Worm (Caenorhabditis elegans) whole organism, young adult: ENCODE results near the gene zzz-1.

ENCODE experiments used
- B0019.2 ChIP-seq: fragments of 200-800 bp; sonication (Bioruptor generic); conservative IDR thresholded peaks from 2 replicates; pipeline ENCODE4 v1.3.6; 2022; ENCODE audit warnings: missing genetic modification reagents, missing genetic modification characterization, missing compliant biosample characterization
- B0336.3 ChIP-seq: fragments of 200-800 bp; sonication (Bioruptor generic); IDR thresholded peaks from 2 replicates; pipeline ENCODE4 v1.3.6; 2022; ENCODE audit warnings: missing genetic modification characterization, missing compliant biosample characterization
- C17E4.6 ChIP-seq: fragments of 200-800 bp; sonication (Bioruptor generic); IDR thresholded peaks from 2 replicates; pipeline ENCODE4 v1.3.6; 2022; ENCODE audit warnings: missing genetic modification reagents, missing genetic modification characterization, missing compliant biosample characterization
- F10E7.11 ChIP-seq: sonication (generic microtip); optimal IDR thresholded peaks from 2 replicates; lab custom pipeline; 2017; ENCODE audit warnings: mild to moderate bottlenecking, missing genetic modification characterization, moderate library complexity, missing compliant biosample characterization
- F39B2.1 ChIP-seq: fragments of 200-800 bp; sonication (Bioruptor generic); IDR thresholded peaks from 2 replicates; pipeline ENCODE4 v1.3.6; 2022; ENCODE audit warnings: missing genetic modification reagents, missing genetic modification characterization, missing compliant biosample characterization
- F57C9.4 ChIP-seq: sonication (generic microtip); optimal IDR thresholded peaks from 2 replicates; lab custom pipeline; 2017; ENCODE audit warnings: mild to moderate bottlenecking, missing genetic modification characterization, missing compliant biosample characterization
- K11D2.4 ChIP-seq: fragments of 200-800 bp; sonication (Bioruptor generic); IDR thresholded peaks from 2 replicates; pipeline ENCODE4 v1.3.6; 2022; ENCODE audit warnings: missing genetic modification reagents, missing genetic modification characterization, missing compliant biosample characterization
- ZK185.1 ChIP-seq: sonication (generic microtip); optimal IDR thresholded peaks from 2 replicates; lab custom pipeline; 2016; ENCODE audit warnings: mild to moderate bottlenecking, missing genetic modification characterization, missing compliant biosample characterization; ENCODE audit not compliant: poor library complexity, severe bottlenecking
- ama-1 ChIP-seq, 3 experiments: fragments of 150-350 bp in 1 of 3; sonication (generic microtip) in 2 of 3; optimal IDR thresholded peaks; 2 replicates each; lab custom pipeline; 2014 to 2018; ENCODE audit warnings: missing biosample characterization in 2 of 3, missing genetic modification characterization in 2 of 3, missing genetic modification reagents in 2 of 3
- aptf-3 ChIP-seq: fragments of 200-800 bp; sonication (Bioruptor generic); IDR thresholded peaks from 2 replicates; pipeline ENCODE4 v1.3.6; 2022; ENCODE audit warnings: missing genetic modification characterization, missing compliant biosample characterization
- athp-1 ChIP-seq: sonication (generic microtip); optimal IDR thresholded peaks from 2 replicates; lab custom pipeline; 2017; ENCODE audit warnings: mild to moderate bottlenecking, missing genetic modification characterization, missing compliant biosample characterization
- attf-3 ChIP-seq: fragments of 200-800 bp; sonication (Bioruptor generic); conservative IDR thresholded peaks from 2 replicates; pipeline ENCODE4 v1.3.6; 2022; ENCODE audit warnings: missing genetic modification reagents, missing genetic modification characterization, missing compliant biosample characterization
- attf-6 ChIP-seq: fragments of 200-800 bp; sonication (Bioruptor generic); IDR thresholded peaks from 2 replicates; pipeline ENCODE4 v1.3.6; 2022; ENCODE audit warnings: missing genetic modification reagents, missing genetic modification characterization, missing compliant biosample characterization
- cebp-1 ChIP-seq, 2 experiments: fragments of 200-800 bp in 1 of 2; sonication (Bioruptor generic) in 1 of 2; sonication (generic microtip) in 1 of 2; IDR thresholded peaks in 1 of 2; optimal IDR thresholded peaks in 1 of 2; 2 replicates each; pipeline versions ENCODE4 v1.3.6 to Lab custom; 2017 to 2022; ENCODE audit warnings: missing compliant biosample characterization in 2 of 2, missing genetic modification characterization in 2 of 2, mild to moderate bottlenecking in 1 of 2, missing genetic modification reagents in 1 of 2, moderate library complexity in 1 of 2
- ceh-100 ChIP-seq: fragments of 200-800 bp; sonication (Bioruptor generic); IDR thresholded peaks from 2 replicates; pipeline ENCODE4 v1.3.6; 2022; ENCODE audit warnings: missing genetic modification reagents, missing genetic modification characterization, missing compliant biosample characterization
- ceh-58 ChIP-seq: fragments of 200-800 bp; sonication (Bioruptor generic); IDR thresholded peaks from 2 replicates; pipeline ENCODE4 v1.3.6; 2022; ENCODE audit warnings: missing genetic modification characterization, missing compliant biosample characterization
- chd-7 ChIP-seq: sonication (generic microtip); optimal IDR thresholded peaks from 2 replicates; lab custom pipeline; 2016; ENCODE audit warnings: mild to moderate bottlenecking, missing genetic modification characterization, moderate library complexity, missing compliant biosample characterization
- die-1 ChIP-seq: sonication (generic microtip); optimal IDR thresholded peaks from 2 replicates; lab custom pipeline; 2016; ENCODE audit warnings: missing genotype, mild to moderate bottlenecking, missing genetic modification characterization, missing compliant biosample characterization
- dox-1 ChIP-seq: fragments of 200-800 bp; sonication (Bioruptor generic); IDR thresholded peaks from 2 replicates; pipeline ENCODE4 v1.3.6; 2022; ENCODE audit warnings: missing genetic modification reagents, missing genetic modification characterization, missing compliant biosample characterization
- dpff-1 ChIP-seq: sonication (generic microtip); optimal IDR thresholded peaks from 2 replicates; lab custom pipeline; 2017; ENCODE audit warnings: mild to moderate bottlenecking, missing genetic modification characterization, missing compliant biosample characterization
- ekl-4 ChIP-seq: fragments of 200-800 bp; sonication (Bioruptor generic); IDR thresholded peaks from 2 replicates; pipeline ENCODE4 v1.3.6; 2022; ENCODE audit warnings: missing genetic modification reagents, missing genetic modification characterization, missing compliant biosample characterization
- ets-4 ChIP-seq: fragments of 200-800 bp; sonication (Bioruptor generic); optimal IDR thresholded peaks from 2 replicates; lab custom pipeline; 2018; ENCODE audit warnings: mild to moderate bottlenecking, missing genetic modification characterization, missing compliant biosample characterization
- fkh-3 ChIP-seq: sonication (generic microtip); optimal IDR thresholded peaks from 2 replicates; lab custom pipeline; 2016; ENCODE audit warnings: mild to moderate bottlenecking, missing genetic modification characterization, missing compliant biosample characterization
- hlh-12 ChIP-seq: sonication (generic microtip); optimal IDR thresholded peaks from 2 replicates; lab custom pipeline; 2016; ENCODE audit warnings: missing genetic modification characterization, missing compliant biosample characterization
- hmg-1.2 ChIP-seq: fragments of 200-800 bp; sonication (Bioruptor generic); IDR thresholded peaks from 2 replicates; pipeline ENCODE4 v1.3.6; 2022; ENCODE audit warnings: missing genetic modification reagents, missing genetic modification characterization, missing compliant biosample characterization
- hsf-1 ChIP-seq: fragments of 200-800 bp; sonication (Bioruptor generic); IDR thresholded peaks from 2 replicates; pipeline ENCODE4 v1.3.6; 2022; ENCODE audit warnings: missing genetic modification reagents, missing genetic modification characterization, missing compliant biosample characterization
- let-607 ChIP-seq, 2 experiments: fragments of 200-800 bp in 1 of 2; sonication (Bioruptor generic) in 1 of 2; sonication (generic microtip) in 1 of 2; optimal IDR thresholded peaks; 2 replicates each; lab custom pipeline; 2016 to 2018; ENCODE audit warnings: mild to moderate bottlenecking in 2 of 2, missing compliant biosample characterization in 2 of 2, missing genetic modification characterization in 2 of 2, moderate library complexity in 2 of 2, missing genotype in 1 of 2
- lin-40 ChIP-seq: sonication (generic microtip); optimal IDR thresholded peaks from 2 replicates; lab custom pipeline; 2016; ENCODE audit warnings: missing genetic modification characterization, mild to moderate bottlenecking, missing compliant biosample characterization, missing genotype, missing genetic modification reagents
- lin-54 ChIP-seq: fragments of 200-800 bp; sonication (Bioruptor generic); optimal IDR thresholded peaks from 2 replicates; lab custom pipeline; 2018; ENCODE audit warnings: mild to moderate bottlenecking, missing genetic modification characterization, missing compliant biosample characterization
- lsl-1 ChIP-seq: fragments of 200-800 bp; sonication (Bioruptor generic); optimal IDR thresholded peaks from 2 replicates; lab custom pipeline; 2018; ENCODE audit warnings: mild to moderate bottlenecking, missing genetic modification characterization, moderate library complexity, missing compliant biosample characterization
- madf-8 ChIP-seq: fragments of 200-800 bp; sonication (Bioruptor generic); conservative IDR thresholded peaks from 2 replicates; pipeline ENCODE4 v1.3.6; 2022; ENCODE audit warnings: missing genetic modification reagents, missing genetic modification characterization, missing compliant biosample characterization
- mcd-1 ChIP-seq: fragments of 200-800 bp; sonication (Bioruptor generic); IDR thresholded peaks from 2 replicates; pipeline ENCODE4 v1.3.6; 2022; ENCODE audit warnings: missing genetic modification reagents, missing genetic modification characterization, missing compliant biosample characterization
- mxl-1 ChIP-seq: sonication (generic microtip); optimal IDR thresholded peaks from 2 replicates; lab custom pipeline; 2016; ENCODE audit warnings: missing genetic modification characterization, missing compliant biosample characterization
- nfya-1 ChIP-seq: sonication (generic microtip); optimal IDR thresholded peaks from 2 replicates; lab custom pipeline; 2017; ENCODE audit warnings: antibody characterized with exemption, missing compliant biosample characterization, missing genetic modification characterization, borderline replicate concordance; ENCODE audit not compliant: insufficient read depth
- nhr-27 ChIP-seq: fragments of 200-800 bp; sonication (Bioruptor generic); optimal IDR thresholded peaks from 2 replicates; lab custom pipeline; 2018; ENCODE audit warnings: mild to moderate bottlenecking, missing genetic modification characterization, moderate library complexity, missing compliant biosample characterization
- nhr-80 ChIP-seq: sonication (generic microtip); optimal IDR thresholded peaks from 2 replicates; lab custom pipeline; 2016; ENCODE audit warnings: missing genetic modification characterization, missing compliant biosample characterization
- rec-8 ChIP-seq, 2 experiments: sonication (generic microtip); optimal IDR thresholded peaks; 2 replicates each; lab custom pipeline; 2016; ENCODE audit warnings: mild to moderate bottlenecking in 2 of 2, missing genetic modification characterization in 2 of 2, missing genetic modification reagents in 2 of 2, missing genotype in 2 of 2, missing biosample characterization in 1 of 2, missing compliant biosample characterization in 1 of 2, moderate library complexity in 1 of 2
- repo-1 ChIP-seq: sonication (generic microtip); optimal IDR thresholded peaks from 2 replicates; lab custom pipeline; 2017; ENCODE audit warnings: mild to moderate bottlenecking, missing genetic modification characterization, missing compliant biosample characterization
- snpc-4 ChIP-seq, 5 experiments: fragments of 150-350 bp in 1 of 5; sonication (generic microtip) in 4 of 5; optimal IDR thresholded peaks; 2 replicates each; lab custom pipeline; 2014 to 2018; ENCODE audit warnings: missing genetic modification characterization in 5 of 5, missing biosample characterization in 3 of 5, antibody characterized with exemption in 2 of 5, mild to moderate bottlenecking in 2 of 5, missing compliant biosample characterization in 2 of 5, missing genotype in 2 of 5, moderate library complexity in 2 of 5, missing genetic modification reagents in 1 of 5
- tbp1 ChIP-seq: fragments of 200-800 bp; sonication (Bioruptor generic); optimal IDR thresholded peaks from 2 replicates; lab custom pipeline; 2018; ENCODE audit warnings: mild to moderate bottlenecking, missing genetic modification characterization, missing compliant biosample characterization
- tbx-9 ChIP-seq: sonication (generic microtip); optimal IDR thresholded peaks from 2 replicates; lab custom pipeline; 2016; ENCODE audit warnings: borderline replicate concordance, missing genetic modification characterization, inconsistent platforms, missing compliant biosample characterization
- tlf-1 ChIP-seq: fragments of 200-800 bp; sonication (Bioruptor generic); optimal IDR thresholded peaks from 2 replicates; lab custom pipeline; 2018; ENCODE audit warnings: mild to moderate bottlenecking, missing genetic modification characterization, missing compliant biosample characterization
- ztf-18 ChIP-seq: sonication (generic microtip); optimal IDR thresholded peaks from 2 replicates; lab custom pipeline; 2016; ENCODE audit warnings: missing genotype, mild to moderate bottlenecking, missing genetic modification characterization, missing compliant biosample characterization
- ztf-25 ChIP-seq: fragments of 200-800 bp; sonication (Bioruptor generic); IDR thresholded peaks from 2 replicates; pipeline ENCODE4 v1.3.6; 2022; ENCODE audit warnings: missing genetic modification reagents, missing genetic modification characterization, missing compliant biosample characterization
- ztf-6 ChIP-seq: fragments of 200-800 bp; sonication (Bioruptor generic); IDR thresholded peaks from 2 replicates; pipeline ENCODE4 v1.3.6; 2022; ENCODE audit warnings: missing genetic modification reagents, missing genetic modification characterization, missing compliant biosample characterization

zzz-1 gene

DNA sequence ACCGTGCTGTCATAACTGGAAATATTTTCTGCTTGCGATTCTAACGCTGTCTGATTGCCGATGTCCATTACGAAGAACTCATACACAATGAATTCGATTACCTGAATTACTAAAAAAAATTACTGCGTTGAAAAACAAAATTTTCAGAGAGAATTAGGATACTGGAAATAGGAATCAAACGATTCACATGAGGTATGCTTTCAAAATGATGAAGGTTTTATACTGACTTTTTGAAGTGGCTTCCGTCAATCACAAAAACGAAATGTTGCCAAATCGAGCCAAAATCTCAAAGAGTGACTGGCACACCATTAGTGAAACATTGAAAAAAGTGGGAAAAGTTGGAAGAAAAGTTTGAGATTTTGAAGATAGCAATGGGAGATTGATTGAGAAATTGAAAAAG, at the start of gene zzz-1:
zzz-1 (minus strand) TSS at position 101 of the 400 bp plus-strand sequence.
- TF ChIP-seq nhr-27 (tag; lab: Kevin White, UChicago) (no peak), mxl-1 (tag; lab: Kevin White, UChicago) (no peak), let-607 (tag; optimal IDR thresholded peaks at IDR 0.05; lab: Kevin White, UChicago) (no peak), hlh-12 (tag; lab: Kevin White, UChicago) (no peak), fkh-3 (tag; lab: Kevin White, UChicago) (no peak), tlf-1 (GFP tag; lab: Kevin White, UChicago) (no peak), F39B2.1 (GFP tag; lab: Robert Waterston, UW) (no peak), tbp1 (GFP tag; lab: Kevin White, UChicago) (no peak), die-1 (tag; lab: Kevin White, UChicago) (no peak), lsl-1 (no peak), K11D2.4 (GFP tag; lab: Robert Waterston, UW) (no peak), attf-3 (GFP tag; lab: Robert Waterston, UW) (no peak), nhr-80 (no peak), C17E4.6 (GFP tag; lab: Robert Waterston, UW) (no peak), madf-8 (no peak), B0019.2 (no peak), dox-1 (GFP tag; lab: Robert Waterston, UW) (no peak), ceh-100 (GFP tag; lab: Robert Waterston, UW) (no peak), ztf-18 (no peak), ztf-6 (no peak)

DNA sequence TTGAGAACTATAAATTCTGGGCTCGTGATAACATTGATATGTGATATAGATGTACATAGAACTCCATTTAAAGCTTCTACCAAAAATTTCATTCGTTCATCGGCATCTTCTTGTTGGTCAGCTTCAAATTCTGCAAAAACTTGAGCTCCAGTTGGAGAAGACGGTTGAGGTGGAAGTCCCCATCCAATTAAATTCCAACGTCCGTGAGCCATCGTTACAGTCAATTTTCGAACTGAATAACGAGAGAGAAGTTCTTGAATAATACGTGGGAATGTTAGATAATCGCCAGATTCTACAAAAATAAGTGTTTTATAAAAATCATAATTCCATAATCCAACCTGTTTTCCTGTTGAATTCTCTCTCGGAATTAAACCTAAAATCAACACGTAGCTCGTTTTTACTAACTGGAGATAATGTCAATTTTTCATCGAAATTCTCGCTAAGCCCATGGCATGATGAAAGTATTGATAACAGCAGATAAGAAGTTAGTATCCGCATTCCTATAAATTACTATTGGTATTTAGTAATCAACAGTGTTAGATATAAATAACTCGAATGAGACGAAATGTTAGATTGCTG, 49.4 kb upstream of the zzz-1 start, which contains the start of gene pigt-1:
pigt-1 (minus strand) TSS at position 500 of the 579 bp plus-strand sequence.
- TF ChIP-seq hmg-1.2 (GFP tag; lab: Robert Waterston, UW) (0 out of 2 replicates have a peak, but pooled peaks have one; percentile 10), F10E7.11 (tag; lab: Kevin White, UChicago) (no peak), hsf-1 (GFP tag; lab: Robert Waterston, UW) (0 out of 2 replicates have a peak, but pooled peaks have one; percentile 14), rec-8 (tag; optimal IDR thresholded peaks at IDR 0.05; lab: Kevin White, UChicago) (no peak), chd-7 (peak; percentile 23), ztf-25 (GFP tag; lab: Robert Waterston, UW) (no peak), athp-1 (peak; percentile 9), ceh-58 (GFP tag; lab: Robert Waterston, UW) (no peak), tbp1 (GFP tag; lab: Kevin White, UChicago) (no peak), attf-6 (GFP tag; lab: Robert Waterston, UW) (no peak), repo-1 (peak; percentile 60), B0336.3 (GFP tag; lab: Robert Waterston, UW) (peak; percentile 66; the same call in 1 of the 2 replicates), F57C9.4 (no peak), dpff-1 (tag; lab: Kevin White, UChicago) (no peak), ekl-4 (GFP tag; lab: Robert Waterston, UW) (0 out of 2 replicates have a peak, but pooled peaks have one; percentile 42), attf-3 (GFP tag; lab: Robert Waterston, UW) (no peak), mcd-1 (GFP tag; lab: Robert Waterston, UW) (peak; percentile 28; the same call in 1 of the 2 replicates), lin-54 (GFP tag; lab: Kevin White, UChicago) (peak; percentile 29), lin-40 (no peak), cebp-1 (GFP tag; IDR thresholded peaks at IDR 0.05; lab: Robert Waterston, UW) (no peak), cebp-1 (tag; optimal IDR thresholded peaks at IDR 0.05; lab: Kevin White, UChicago) (peak; percentile 30), ets-4 (GFP tag; lab: Kevin White, UChicago) (peak; percentile 11), nfya-1 (tag; lab: Kevin White, UChicago) (no peak), snpc-4 (GFP tag; optimal IDR thresholded peaks at IDR 0.05; lab: Kevin White, UChicago) (no peak), snpc-4 (tag; optimal IDR thresholded peaks at IDR 0.05; lab: Kevin White, UChicago) (peak in 1 of 4 experiments; percentile 9), tbx-9 (tag; lab: Kevin White, UChicago) (no peak), fkh-3 (tag; lab: Kevin White, UChicago) (peak; percentile 25), ZK185.1 (tag; lab: Kevin White, UChicago) (no peak), aptf-3 (GFP tag; lab: Robert Waterston, UW) (no peak), let-607 (tag; optimal IDR thresholded peaks at IDR 0.05; lab: Kevin White, UChicago) (peak in 1 of 2 experiments; percentile 0), ama-1 (optimal IDR thresholded peaks at IDR 0.05; lab: Kevin White, UChicago) (peak; percentile 60), ama-1 (GFP tag; optimal IDR thresholded peaks at IDR 0.05; lab: Kevin White, UChicago) (no peak)
